Worm (Caenorhabditis elegans) whole organism, L2 larva: ENCODE measurements around the gene Y56A3A.2.
A peak's percentile ranks its signal among the peaks of the same experiment; 100 is the strongest.

Experiments used
- ceh-16 ChIP-seq: fragments of 150-350 bp; optimal IDR thresholded peaks from 2 replicates; lab custom pipeline; 2014; ENCODE audit warnings: missing biosample characterization, missing genetic modification characterization
- elt-1 ChIP-seq: fragments of 150-350 bp; optimal IDR thresholded peaks from 2 replicates; lab custom pipeline; 2014; ENCODE audit warnings: missing biosample characterization, missing genetic modification characterization
- elt-3 ChIP-seq: sonication (generic microtip); optimal IDR thresholded peaks from 2 replicates; lab custom pipeline; 2017; ENCODE audit warnings: missing biosample characterization, missing genetic modification characterization
- fos-1 ChIP-seq: fragments of 150-350 bp; optimal IDR thresholded peaks from 2 replicates; lab custom pipeline; 2014; ENCODE audit warnings: missing biosample characterization, missing genetic modification characterization
- nhr-11 ChIP-seq: fragments of 150-350 bp; optimal IDR thresholded peaks from 2 replicates; lab custom pipeline; 2014; ENCODE audit warnings: missing biosample characterization, missing genetic modification characterization
- nhr-23 ChIP-seq: fragments of 150-350 bp; optimal IDR thresholded peaks from 2 replicates; lab custom pipeline; 2014; ENCODE audit warnings: missing biosample characterization, missing genetic modification reagents, missing genetic modification characterization
- nhr-25 ChIP-seq: fragments of 150-350 bp; sonication (generic microtip); optimal IDR thresholded peaks from 3 replicates; lab custom pipeline; 2014; ENCODE audit warnings: missing biosample characterization, missing genetic modification characterization
- unc-39 ChIP-seq: fragments of 150-350 bp; optimal IDR thresholded peaks from 2 replicates; lab custom pipeline; 2014; ENCODE audit warnings: missing biosample characterization, missing genetic modification characterization
- unc-62 ChIP-seq: fragments of 150-350 bp; optimal IDR thresholded peaks from 2 replicates; lab custom pipeline; 2014; ENCODE audit warnings: missing biosample characterization, missing genetic modification reagents, missing genetic modification characterization

DNA sequence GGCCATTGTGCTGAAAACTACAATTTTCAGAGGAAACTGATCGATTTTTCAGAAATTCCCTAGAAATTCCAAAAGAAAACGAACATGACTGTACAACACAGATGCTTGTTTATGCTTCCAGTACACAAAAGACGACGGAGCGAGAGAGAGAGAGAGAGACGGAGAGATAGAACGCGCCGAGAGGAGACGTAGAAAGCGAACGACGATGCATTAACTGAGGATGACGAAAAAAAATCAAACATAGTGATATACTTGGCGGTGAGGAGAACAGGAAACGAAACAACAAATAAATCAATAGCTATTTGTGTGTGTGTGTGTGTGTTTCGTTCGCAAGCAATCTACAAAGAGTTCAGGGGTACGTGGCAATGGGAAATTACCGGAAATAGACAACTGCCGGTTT, 27.3 kb downstream of the Y56A3A.2 start:
- TF ChIP-seq elt-3 (tag; lab: Kevin White, UChicago): no peak
- TF ChIP-seq unc-39: no peak
- TF ChIP-seq nhr-23 (tag; lab: Kevin White, UChicago): no peak
- TF ChIP-seq ceh-16 (tag; lab: Kevin White, UChicago): no peak
- no peak for TF ChIP-seq elt-1 (tag; lab: Kevin White, UChicago)
- no peak for TF ChIP-seq unc-62
- peak; percentile 11 for TF ChIP-seq nhr-25 (tag; lab: Kevin White, UChicago)
- no peak for TF ChIP-seq nhr-11 (tag; lab: Kevin White, UChicago)
- TF ChIP-seq fos-1 (tag; lab: Kevin White, UChicago): peak; percentile 48
